Worm (Caenorhabditis elegans) whole organism, L4 larva: Measurements from ENCODE around the gene B0432.9.

Experiments
- Y48G9A.11 ChIP-seq: fragments of 200-800 bp; sonication (Bioruptor generic); IDR thresholded peaks from 2 replicates; pipeline ENCODE4 v1.3.6; 2022; ENCODE audit warnings: missing genetic modification reagents, missing genetic modification characterization, missing compliant biosample characterization
- aha-1 ChIP-seq: fragments of 150-350 bp; peaks from one replicate; lab custom pipeline; 2014; ENCODE audit warnings: missing biosample characterization, missing genetic modification characterization
- ceh-82 ChIP-seq: sonication (generic microtip); optimal IDR thresholded peaks from 2 replicates; lab custom pipeline; 2017; ENCODE audit warnings: missing biosample characterization, missing genetic modification characterization
- egl-27 ChIP-seq: sonication (generic microtip); optimal IDR thresholded peaks from 3 replicates; lab custom pipeline; 2017; ENCODE audit warnings: missing biosample characterization, missing genetic modification reagents, missing genetic modification characterization
- fos-1 ChIP-seq: fragments of 150-350 bp; optimal IDR thresholded peaks from 2 replicates; lab custom pipeline; 2014; ENCODE audit warnings: missing biosample characterization, missing genetic modification characterization
- lin-13 ChIP-seq: fragments of 150-350 bp; optimal IDR thresholded peaks from 2 replicates; lab custom pipeline; 2014; ENCODE audit warnings: missing biosample characterization, missing genetic modification reagents, missing genetic modification characterization
- ztf-11 ChIP-seq: fragments of 150-350 bp; optimal IDR thresholded peaks from 2 replicates; lab custom pipeline; 2014; ENCODE audit warnings: missing biosample characterization, missing genetic modification characterization

DNA sequence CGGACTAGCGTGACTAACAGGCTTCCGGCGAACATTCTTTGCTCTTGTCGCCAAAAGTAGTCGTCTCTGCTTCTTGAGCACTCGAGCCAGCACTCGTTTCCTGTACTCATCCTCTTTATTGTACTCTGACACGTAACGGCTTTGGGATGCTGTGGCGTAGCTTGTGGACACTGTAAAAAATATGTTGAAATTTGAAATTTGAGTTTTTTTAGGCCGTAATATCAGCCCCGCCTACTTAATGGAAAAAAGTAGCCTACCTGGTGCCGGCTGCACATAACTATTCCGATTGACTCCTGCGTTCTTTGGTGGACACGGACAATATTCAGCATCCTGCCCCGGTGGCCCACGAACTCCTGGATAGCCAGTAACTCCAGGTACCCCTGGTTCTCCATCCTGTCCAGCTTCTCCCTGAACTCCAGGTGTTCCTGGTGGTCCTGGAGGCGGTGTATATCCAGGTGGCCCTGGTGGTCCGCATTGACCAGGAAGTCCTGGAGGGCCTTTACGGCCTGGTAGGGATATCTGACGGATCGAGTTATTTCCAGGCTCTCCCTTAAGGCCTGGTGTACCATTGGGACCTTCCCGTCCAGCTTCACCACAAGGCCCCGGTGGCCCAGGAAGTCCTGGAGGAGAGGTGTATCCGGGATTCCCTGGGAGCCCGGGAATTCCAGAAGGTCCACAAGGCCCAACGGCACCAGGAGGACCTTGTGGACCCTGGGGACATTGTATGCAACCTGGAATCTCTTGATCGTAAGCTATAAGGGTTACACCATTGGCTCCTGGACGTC lies 20.6 kb upstream of the B0432.9 start:
- no peak for TF ChIP-seq ztf-11 (tag; lab: Kevin White, UChicago)
- TF ChIP-seq fos-1, result no peak
- TF ChIP-seq lin-13, result no peak
- TF ChIP-seq egl-27, result no peak
- TF ChIP-seq Y48G9A.11 (GFP tag; lab: Robert Waterston, UW), result no peak
- peak; percentile 92 for TF ChIP-seq aha-1 (tag; lab: Kevin White, UChicago)
- TF ChIP-seq ceh-82 (tag; lab: Kevin White, UChicago), result no peak
